Worm (Caenorhabditis elegans): ENCODE results near the gene clec-2.

- no peak for TF ChIP-seq him-1 (tag; optimal IDR thresholded peaks at IDR 0.05)
- no peak for TF ChIP-seq W03F9.2 (tag; optimal IDR thresholded peaks at IDR 0.05)
- TF ChIP-seq dao-5 (tag; optimal IDR thresholded peaks at IDR 0.05): no peak
These were observed 43.2 kb upstream of the clec-2 start for ce11 chrII:3066401-3066800.
